Worm (Caenorhabditis elegans): ENCODE results near the gene F08F8.6.

- TF ChIP-seq mls-2 (tag; optimal IDR thresholded peaks at IDR 0.05) (no peak), ceh-83 (GFP tag; optimal IDR thresholded peaks at IDR 0.05) (no peak), unc-62 (GFP tag; optimal IDR thresholded peaks at IDR 0.05) (no peak), bed-3 (GFP tag; optimal IDR thresholded peaks at IDR 0.05) (no peak), sem-2 (GFP tag; optimal IDR thresholded peaks at IDR 0.05) (no peak), sptf-1 (tag; optimal IDR thresholded peaks at IDR 0.05) (no peak), ham-2 (GFP tag; optimal IDR thresholded peaks at IDR 0.05) (no peak), lsy-2 (tag; optimal IDR thresholded peaks at IDR 0.05) (no peak)
These were observed 29.0 kb upstream of the F08F8.6 start for ce11 chrIII:7314473-7314872.

Data from whole organism, mixed stage, embryonic.